Fruit fly (Drosophila melanogaster): Measurements from ENCODE around the gene Hacd1.

Gene Hacd1

DNA sequence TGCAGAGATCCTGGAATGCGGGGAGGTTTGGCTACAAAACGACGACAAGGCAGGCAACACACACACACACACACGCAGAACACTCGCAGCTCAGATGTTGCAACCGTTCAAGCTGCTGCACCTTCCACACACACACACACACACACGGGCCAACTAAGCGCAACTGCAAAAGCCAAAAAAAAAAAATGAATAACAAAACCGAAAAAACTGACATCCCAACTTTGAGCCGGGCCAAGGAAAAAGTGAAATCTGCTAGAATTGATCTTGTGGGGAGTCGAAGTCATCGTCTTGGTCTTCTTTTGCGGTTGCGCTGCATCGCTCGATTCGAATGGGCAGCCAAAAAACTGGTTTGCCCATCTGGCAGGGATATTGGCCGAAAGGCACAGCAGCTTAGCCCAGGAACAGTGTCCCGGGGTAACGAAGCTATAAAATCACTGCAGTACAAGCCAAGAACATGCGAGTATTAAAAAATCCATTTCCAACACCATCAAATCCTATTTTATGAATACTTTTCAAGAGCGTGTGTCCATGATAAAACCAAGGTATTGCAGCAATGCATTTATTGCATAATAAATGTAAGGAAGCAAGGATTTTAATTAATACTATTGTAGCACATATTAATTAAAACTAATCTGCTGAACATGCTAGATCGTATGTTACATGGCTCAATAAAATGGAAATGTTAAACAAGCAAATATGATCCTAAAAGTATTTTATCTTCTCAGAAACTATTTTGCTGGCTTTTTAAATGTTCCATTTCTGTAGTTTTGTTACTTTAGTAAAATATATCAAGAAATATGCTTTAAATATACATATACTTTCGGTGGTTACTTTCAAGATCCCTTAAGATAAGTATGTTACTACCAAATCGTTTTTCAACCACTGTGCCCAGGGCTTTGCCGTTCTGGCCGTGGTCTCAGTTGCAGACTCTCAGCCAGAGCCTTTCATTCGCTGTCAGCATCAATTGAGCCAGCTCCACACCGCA is 36.2 kb downstream of the Hacd1 start (continued):
- TF ChIP-seq Mio (GFP tag; optimal IDR thresholded peaks at IDR 0.05) (no peak), dsf (GFP tag; optimal IDR thresholded peaks at IDR 0.05; ENCODE audit: borderline replicate concordance) (no peak)

- TF ChIP-seq Dif (GFP tag; optimal IDR thresholded peaks at IDR 0.05; ENCODE audit: partially characterized antibody) (no peak), foxo (GFP tag; optimal IDR thresholded peaks at IDR 0.05) (no peak), woc (GFP tag; optimal IDR thresholded peaks at IDR 0.05) (no peak), tai (GFP tag; optimal IDR thresholded peaks at IDR 0.05) (no peak), lola (GFP tag; optimal IDR thresholded peaks at IDR 0.05) (no peak), pan (optimal IDR thresholded peaks at IDR 0.05) (no peak), Rel (GFP tag; optimal IDR thresholded peaks at IDR 0.05) (no peak), Rel (tag; optimal IDR thresholded peaks at IDR 0.05) (no peak), N (GFP tag; optimal IDR thresholded peaks at IDR 0.05) (no peak), Hr78 (GFP tag; optimal IDR thresholded peaks at IDR 0.05) (no peak), dmrt93B (GFP tag; optimal IDR thresholded peaks at IDR 0.05) (no peak), OdsH (GFP tag; optimal IDR thresholded peaks at IDR 0.05) (no peak), ey (GFP tag; optimal IDR thresholded peaks at IDR 0.05) (no peak)
Observed at dm6 chr2L:11963422-11964322, 38.4 kb downstream of the Hacd1 start.

DNA sequence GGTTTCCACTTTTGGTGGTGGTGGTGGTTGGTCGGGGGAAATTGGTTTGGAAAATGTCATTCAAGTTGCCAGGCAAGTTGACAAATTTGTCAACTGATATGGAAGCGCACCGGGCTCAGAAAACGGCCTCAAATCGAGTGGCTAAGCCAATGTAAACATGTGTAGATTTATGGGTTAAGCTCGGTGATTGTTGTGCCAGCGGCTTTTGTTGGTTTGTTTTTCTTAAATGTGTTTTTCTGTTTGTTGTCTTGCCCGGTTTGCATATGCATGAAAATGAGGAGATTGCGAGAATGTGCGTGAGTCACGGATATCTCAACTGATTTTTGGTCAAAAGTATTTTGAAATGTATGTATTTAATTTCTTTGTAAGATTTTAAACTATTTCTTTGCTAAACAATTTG is 41.2 kb downstream of the Hacd1 start:
- TF ChIP-seq dmrt93B (GFP tag; optimal IDR thresholded peaks at IDR 0.05) = no peak
- no peak for TF ChIP-seq N (GFP tag; optimal IDR thresholded peaks at IDR 0.05)

- no peak for TF ChIP-seq N (GFP tag; optimal IDR thresholded peaks at IDR 0.05)
- TF ChIP-seq brk (GFP tag; optimal IDR thresholded peaks at IDR 0.05) = no peak
- TF ChIP-seq Dif (GFP tag; optimal IDR thresholded peaks at IDR 0.05; ENCODE audit: partially characterized antibody) = no peak
- no peak for TF ChIP-seq usp (GFP tag; optimal IDR thresholded peaks at IDR 0.05)
- no peak for TF ChIP-seq Myc (optimal IDR thresholded peaks at IDR 0.05)
- TF ChIP-seq rgr (GFP tag; optimal IDR thresholded peaks at IDR 0.05) = no peak
- TF ChIP-seq Vsx2 (GFP tag; optimal IDR thresholded peaks at IDR 0.05; ENCODE audit: partially characterized antibody) = no peak
- no peak for TF ChIP-seq Sp1 (GFP tag; optimal IDR thresholded peaks at IDR 0.05)
- TF ChIP-seq sage (GFP tag; optimal IDR thresholded peaks at IDR 0.05) = no peak
- TF ChIP-seq tai (GFP tag; optimal IDR thresholded peaks at IDR 0.05) = no peak
- TF ChIP-seq lola (GFP tag; optimal IDR thresholded peaks at IDR 0.05) = no peak
Observed at dm6 chr2L:11958729-11959128, 43.3 kb downstream of the Hacd1 start.

dm6 chr2L:11955839-11956238 is 46.2 kb downstream of the Hacd1 start:
- TF ChIP-seq Hnf4 (GFP tag; optimal IDR thresholded peaks at IDR 0.05) = no peak
- no peak for TF ChIP-seq sage (GFP tag; optimal IDR thresholded peaks at IDR 0.05)
- no peak for TF ChIP-seq Hr83 (GFP tag; optimal IDR thresholded peaks at IDR 0.05; ENCODE audit: poor library complexity, severe bottlenecking)
- no peak for TF ChIP-seq br (GFP tag; optimal IDR thresholded peaks at IDR 0.05)
- no peak for TF ChIP-seq Dfd (GFP tag; optimal IDR thresholded peaks at IDR 0.05)
- no peak for TF ChIP-seq foxo (GFP tag; optimal IDR thresholded peaks at IDR 0.05)
- TF ChIP-seq Hr78 (GFP tag; optimal IDR thresholded peaks at IDR 0.05) = no peak
- no peak for TF ChIP-seq psq (GFP tag; optimal IDR thresholded peaks at IDR 0.05)
- TF ChIP-seq rgr (GFP tag; optimal IDR thresholded peaks at IDR 0.05) = no peak
- no peak for TF ChIP-seq Mio (GFP tag; optimal IDR thresholded peaks at IDR 0.05)
- no peak for TF ChIP-seq dmrt93B (GFP tag; optimal IDR thresholded peaks at IDR 0.05)
- no peak for TF ChIP-seq GATAd (GFP tag; optimal IDR thresholded peaks at IDR 0.05)
